Worm (Caenorhabditis elegans): ENCODE measurements around the gene rsp-6.

- TF ChIP-seq efl-1 (optimal IDR thresholded peaks at IDR 0.05) (no peak), efl-1 (GFP tag; optimal IDR thresholded peaks at IDR 0.05 in 1 of 2) (no peak), dpl-1 (GFP tag; optimal IDR thresholded peaks at IDR 0.05) (no peak), pqm-1 (tag; optimal IDR thresholded peaks at IDR 0.05) (no peak), egl-27 (tag; optimal IDR thresholded peaks at IDR 0.05) (no peak), sup-37 (GFP tag; optimal IDR thresholded peaks at IDR 0.05) (no peak), fos-1 (tag; optimal IDR thresholded peaks at IDR 0.05) (no peak), unc-86 (tag; optimal IDR thresholded peaks at IDR 0.05) (no peak), fkh-8 (tag; optimal IDR thresholded peaks at IDR 0.05) (no peak), lin-15B (tag; optimal IDR thresholded peaks at IDR 0.05) (no peak)
Measured at ce11 chrIV:7800338-7800737, 9.3 kb upstream of the rsp-6 start.

Measured in whole organism, L1 larva.